Worm (Caenorhabditis elegans) whole organism, L3 larva: Measurements from ENCODE around the gene eat-3.

Source experiments
- R02D3.7 ChIP-seq: fragments of 150-350 bp; optimal IDR thresholded peaks from 2 replicates; lab custom pipeline; 2014; ENCODE audit warnings: missing biosample characterization, missing genetic modification characterization
- ZK546.5 ChIP-seq: sonication (generic microtip); optimal IDR thresholded peaks from 2 replicates; lab custom pipeline; 2017; ENCODE audit warnings: missing biosample characterization, missing genetic modification characterization
- ama-1 ChIP-seq: fragments of 150-350 bp; optimal IDR thresholded peaks from 2 replicates; lab custom pipeline; 2018
- ceh-16 ChIP-seq: sonication (generic microtip); optimal IDR thresholded peaks from 2 replicates; lab custom pipeline; 2017; ENCODE audit warnings: missing biosample characterization, missing genetic modification characterization
- daf-12 ChIP-seq: fragments of 150-350 bp; optimal IDR thresholded peaks from 2 replicates; lab custom pipeline; 2014; ENCODE audit warnings: missing biosample characterization, missing genetic modification reagents, missing genetic modification characterization
- egl-27 ChIP-seq: sonication (generic microtip); optimal IDR thresholded peaks from 4 replicates; lab custom pipeline; 2017; ENCODE audit warnings: missing biosample characterization, missing genetic modification reagents, missing genetic modification characterization
- egl-5 ChIP-seq: fragments of 150-350 bp; optimal IDR thresholded peaks from 2 replicates; lab custom pipeline; 2017; ENCODE audit warnings: missing biosample characterization, missing genetic modification reagents, missing genetic modification characterization, inconsistent platforms
- elt-1 ChIP-seq: fragments of 150-350 bp; optimal IDR thresholded peaks from 2 replicates; lab custom pipeline; 2014; ENCODE audit warnings: missing biosample characterization, missing genetic modification characterization
- elt-2 ChIP-seq: sonication (generic microtip); optimal IDR thresholded peaks from 2 replicates; lab custom pipeline; 2016; ENCODE audit warnings: missing genetic modification reagents, mild to moderate bottlenecking, missing genetic modification characterization, missing compliant biosample characterization
- elt-3 ChIP-seq, 3 experiments: fragments of 150-350 bp in 1 of 3; sonication (generic microtip) in 2 of 3; optimal IDR thresholded peaks; 2 replicates in 2 of 3; 4 replicates in 1 of 3; lab custom pipeline; 2014 to 2017; ENCODE audit warnings: missing biosample characterization in 3 of 3, missing genetic modification characterization in 3 of 3
- eor-1 ChIP-seq, 2 experiments: fragments of 150-350 bp; optimal IDR thresholded peaks; 2 replicates each; lab custom pipeline; 2014 to 2018; ENCODE audit warnings: missing biosample characterization in 2 of 2, missing genetic modification characterization in 2 of 2
- fkh-10 ChIP-seq: sonication (generic microtip); optimal IDR thresholded peaks from 2 replicates; lab custom pipeline; 2017; ENCODE audit warnings: missing biosample characterization, missing genetic modification reagents, missing genetic modification characterization
- lin-39 ChIP-seq: fragments of 150-350 bp; optimal IDR thresholded peaks from 2 replicates; lab custom pipeline; 2018; ENCODE audit warnings: missing biosample characterization, missing genetic modification reagents, missing genetic modification characterization
- lsy-12 ChIP-seq: sonication (generic microtip); optimal IDR thresholded peaks from 2 replicates; lab custom pipeline; 2016; ENCODE audit warnings: mild to moderate bottlenecking, missing genetic modification characterization, missing compliant biosample characterization
- mdl-1 ChIP-seq: fragments of 150-350 bp; optimal IDR thresholded peaks from 2 replicates; lab custom pipeline; 2014; ENCODE audit warnings: missing biosample characterization, missing genetic modification characterization
- mml-1 ChIP-seq: fragments of 150-350 bp; sonication (generic microtip); optimal IDR thresholded peaks from 3 replicates; lab custom pipeline; 2014; ENCODE audit warnings: missing biosample characterization, missing genetic modification characterization
- nfya-1 ChIP-seq: sonication (generic microtip); optimal IDR thresholded peaks from 2 replicates; lab custom pipeline; 2017; ENCODE audit warnings: missing genetic modification characterization, mild to moderate bottlenecking, missing compliant biosample characterization, antibody characterized with exemption, moderate library complexity; ENCODE audit not compliant: insufficient read depth
- nhr-11 ChIP-seq: fragments of 150-350 bp; optimal IDR thresholded peaks from 2 replicates; lab custom pipeline; 2014; ENCODE audit warnings: missing biosample characterization, missing genetic modification characterization
- nhr-23 ChIP-seq: fragments of 150-350 bp; optimal IDR thresholded peaks from 2 replicates; lab custom pipeline; 2014; ENCODE audit warnings: missing biosample characterization, missing genetic modification reagents, missing genetic modification characterization
- nhr-25 ChIP-seq: sonication (generic microtip); optimal IDR thresholded peaks from 2 replicates; lab custom pipeline; 2017; ENCODE audit warnings: missing biosample characterization, missing genetic modification characterization
- nhr-28 ChIP-seq: fragments of 150-350 bp; optimal IDR thresholded peaks from 2 replicates; lab custom pipeline; 2014; ENCODE audit warnings: missing biosample characterization, missing genetic modification characterization
- nhr-43 ChIP-seq: sonication (generic microtip); optimal IDR thresholded peaks from 2 replicates; lab custom pipeline; 2016; ENCODE audit warnings: mild to moderate bottlenecking, missing genetic modification characterization, missing compliant biosample characterization; ENCODE audit not compliant: poor library complexity, severe bottlenecking
- nhr-67 ChIP-seq: fragments of 150-350 bp; optimal IDR thresholded peaks from 2 replicates; lab custom pipeline; 2014; ENCODE audit warnings: missing biosample characterization, missing genetic modification characterization
- nhr-76 ChIP-seq: fragments of 150-350 bp; sonication (generic microtip); optimal IDR thresholded peaks from 5 replicates; lab custom pipeline; 2014; ENCODE audit warnings: missing biosample characterization, missing genetic modification characterization
- pha-4 ChIP-seq: fragments of 150-350 bp; optimal IDR thresholded peaks from 2 replicates; lab custom pipeline; 2014; ENCODE audit warnings: missing biosample characterization, missing genetic modification reagents, missing genetic modification characterization
- pqm-1 ChIP-seq: fragments of 150-350 bp; optimal IDR thresholded peaks from 2 replicates; lab custom pipeline; 2017; ENCODE audit warnings: missing biosample characterization, missing genetic modification characterization, inconsistent platforms
- skn-1 ChIP-seq: fragments of 150-350 bp; optimal IDR thresholded peaks from 2 replicates; lab custom pipeline; 2014; ENCODE audit warnings: missing biosample characterization, missing genetic modification characterization
- tbx-2 ChIP-seq: sonication (generic microtip); optimal IDR thresholded peaks from 2 replicates; lab custom pipeline; 2016; ENCODE audit warnings: mild to moderate bottlenecking, missing genetic modification characterization, missing compliant biosample characterization
- unc-39 ChIP-seq: sonication (generic microtip); optimal IDR thresholded peaks from 4 replicates; lab custom pipeline; 2017; ENCODE audit warnings: missing biosample characterization, missing genetic modification characterization
- unc-62 ChIP-seq: fragments of 150-350 bp; sonication (generic microtip); optimal IDR thresholded peaks from 4 replicates; lab custom pipeline; 2014; ENCODE audit warnings: missing biosample characterization, missing genetic modification reagents, missing genetic modification characterization
- zag-1 ChIP-seq: fragments of 150-350 bp; optimal IDR thresholded peaks from 2 replicates; lab custom pipeline; 2014; ENCODE audit warnings: missing biosample characterization, missing genetic modification characterization
- ztf-4 ChIP-seq: fragments of 150-350 bp; optimal IDR thresholded peaks from 2 replicates; lab custom pipeline; 2014; ENCODE audit warnings: missing biosample characterization, missing genetic modification characterization

eat-3 gene

ce11 chrII:9313335-9313734 lies 11.3 kb upstream of the eat-3 start:
- TF ChIP-seq fkh-10 (GFP tag; lab: Kevin White, UChicago): no peak
- TF ChIP-seq ceh-16 (tag; lab: Kevin White, UChicago): no peak
- TF ChIP-seq skn-1 (tag; lab: Kevin White, UChicago): no peak
- no peak for TF ChIP-seq daf-12 (tag; lab: Kevin White, UChicago)
- no peak for TF ChIP-seq egl-27
- TF ChIP-seq eor-1 (tag; optimal IDR thresholded peaks at IDR 0.05; lab: Kevin White, UChicago): no peak
- no peak for TF ChIP-seq lin-39 (tag; lab: Kevin White, UChicago)
- no peak for TF ChIP-seq nhr-23 (tag; lab: Kevin White, UChicago)
- no peak for TF ChIP-seq ztf-4
- no peak for TF ChIP-seq ZK546.5
- TF ChIP-seq R02D3.7 (tag; lab: Kevin White, UChicago): no peak
- TF ChIP-seq nhr-76: no peak
- TF ChIP-seq ama-1 (lab: Kevin White, UChicago): no peak
- TF ChIP-seq elt-3 (tag; optimal IDR thresholded peaks at IDR 0.05; lab: Kevin White, UChicago): no peak
- TF ChIP-seq, all 47 proteins: peak for 0

DNA sequence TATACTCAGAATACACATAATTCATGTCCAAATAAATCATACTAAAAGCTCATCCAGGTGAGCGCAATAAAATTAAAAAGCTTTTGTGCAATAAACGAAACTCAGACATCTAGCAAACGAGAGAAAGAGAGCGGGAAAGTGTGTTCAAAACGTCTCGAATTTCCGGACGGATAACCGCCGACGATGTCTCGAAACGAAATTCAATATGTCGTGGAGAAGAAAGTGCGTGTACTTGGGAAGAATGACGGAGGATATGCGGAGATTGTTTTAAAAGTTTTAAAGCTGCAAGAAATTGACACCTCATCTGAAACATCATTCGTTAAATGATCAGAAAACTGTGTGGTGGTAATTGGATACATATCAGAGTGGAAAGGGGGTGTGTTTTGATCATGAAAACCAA lies 9.9 kb upstream of the eat-3 start:
- no peak for TF ChIP-seq daf-12 (tag; lab: Kevin White, UChicago)
- no peak for TF ChIP-seq pha-4 (tag; lab: Kevin White, UChicago)
- no peak for TF ChIP-seq lin-39 (tag; lab: Kevin White, UChicago)
- TF ChIP-seq unc-62 (GFP tag; lab: Kevin White, UChicago): no peak
- TF ChIP-seq egl-5 (tag; lab: Kevin White, UChicago): no peak
- no peak for TF ChIP-seq mdl-1
- no peak for TF ChIP-seq elt-1 (tag; lab: Kevin White, UChicago)
- no peak for TF ChIP-seq lsy-12
- TF ChIP-seq tbx-2 (tag; lab: Kevin White, UChicago): no peak
- no peak for TF ChIP-seq egl-27
- TF ChIP-seq zag-1: no peak
- TF ChIP-seq ZK546.5: no peak
- no peak for TF ChIP-seq elt-3 (tag; optimal IDR thresholded peaks at IDR 0.05; lab: Kevin White, UChicago)
- no peak for TF ChIP-seq nhr-11 (tag; lab: Kevin White, UChicago)

DNA sequence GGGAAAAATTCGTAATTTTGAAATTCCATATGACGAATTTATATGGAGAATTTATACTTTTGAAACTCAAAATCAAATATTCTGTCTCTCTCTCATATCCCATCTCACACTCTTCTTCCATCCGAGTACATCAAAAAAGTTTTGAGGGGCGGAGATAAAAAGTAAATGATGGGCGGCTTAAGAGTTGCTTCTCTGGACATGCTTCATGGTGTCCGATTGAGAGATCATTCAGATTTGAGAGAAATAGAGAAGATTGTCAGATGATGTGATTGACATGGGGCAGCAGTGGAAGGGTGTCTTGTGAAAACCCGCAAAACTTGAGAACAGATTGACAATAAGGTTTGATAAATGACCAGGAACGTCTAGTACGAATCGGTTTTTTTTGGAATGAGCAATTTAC lies 9.0 kb upstream of the eat-3 start:
- TF ChIP-seq tbx-2 (tag; lab: Kevin White, UChicago): no peak
- no peak for TF ChIP-seq ama-1 (lab: Kevin White, UChicago)
- TF ChIP-seq nhr-11 (tag; lab: Kevin White, UChicago): no peak
- TF ChIP-seq lin-39 (tag; lab: Kevin White, UChicago): no peak
- TF ChIP-seq pha-4 (tag; lab: Kevin White, UChicago): no peak
- TF ChIP-seq elt-1 (tag; lab: Kevin White, UChicago): no peak
- peak; percentile 59 for TF ChIP-seq unc-62 (GFP tag; lab: Kevin White, UChicago)
- TF ChIP-seq nhr-67 (tag; lab: Kevin White, UChicago): no peak
- no peak for TF ChIP-seq elt-2
- no peak for TF ChIP-seq mml-1 (tag; lab: Kevin White, UChicago)
- no peak for TF ChIP-seq unc-39 (tag; lab: Kevin White, UChicago)
- TF ChIP-seq nfya-1 (tag; lab: Kevin White, UChicago): peak; percentile 1

DNA sequence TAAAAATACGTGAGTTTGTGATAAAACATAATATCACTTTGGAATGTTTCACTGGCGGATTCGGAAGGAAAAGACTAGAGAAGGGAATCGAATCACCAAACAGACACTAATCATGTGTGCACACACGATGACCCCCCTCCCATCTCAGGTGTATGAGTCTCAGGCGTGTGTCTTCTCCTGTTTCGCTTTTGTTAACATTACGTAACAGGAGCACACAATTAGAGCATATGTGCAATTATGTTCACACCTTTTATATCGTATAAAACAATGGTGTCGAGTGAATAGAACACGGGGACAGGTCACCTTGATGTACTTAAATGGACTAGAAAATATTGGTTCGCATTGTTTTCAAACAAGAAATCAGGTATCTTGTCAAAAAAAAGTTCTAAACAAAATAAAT lies 7.9 kb upstream of the eat-3 start:
- TF ChIP-seq nhr-43: no peak
- TF ChIP-seq R02D3.7 (tag; lab: Kevin White, UChicago): no peak
- TF ChIP-seq nhr-76: no peak
- TF ChIP-seq ZK546.5: no peak
- no peak for TF ChIP-seq fkh-10 (GFP tag; lab: Kevin White, UChicago)
- TF ChIP-seq ama-1 (lab: Kevin White, UChicago): no peak
- TF ChIP-seq elt-1 (tag; lab: Kevin White, UChicago): no peak
- no peak for TF ChIP-seq skn-1 (tag; lab: Kevin White, UChicago)
- TF ChIP-seq pqm-1 (tag; lab: Kevin White, UChicago): no peak
- no peak for TF ChIP-seq pha-4 (tag; lab: Kevin White, UChicago)
- TF ChIP-seq nhr-25 (tag; lab: Kevin White, UChicago): no peak
- TF ChIP-seq nhr-67 (tag; lab: Kevin White, UChicago): no peak
- TF ChIP-seq nhr-28 (tag; lab: Kevin White, UChicago): no peak
- TF ChIP-seq, all 47 proteins: peak for 0
